Worm (Caenorhabditis elegans) whole organism, L4/young adult: ENCODE results near the gene Y41D4A.3.

Source experiments
- W03F9.2 ChIP-seq: fragments of 150-350 bp; optimal IDR thresholded peaks from 2 replicates; lab custom pipeline; 2014; ENCODE audit warnings: missing biosample characterization, missing genetic modification characterization
- dao-5 ChIP-seq: sonication (generic microtip); optimal IDR thresholded peaks from 2 replicates; lab custom pipeline; 2016; ENCODE audit warnings: missing genotype, missing genetic modification characterization, moderate library complexity, missing compliant biosample characterization
- him-1 ChIP-seq: sonication (generic microtip); optimal IDR thresholded peaks from 2 replicates; lab custom pipeline; 2016; ENCODE audit warnings: missing genotype, missing genetic modification reagents, missing genetic modification characterization, missing compliant biosample characterization

DNA sequence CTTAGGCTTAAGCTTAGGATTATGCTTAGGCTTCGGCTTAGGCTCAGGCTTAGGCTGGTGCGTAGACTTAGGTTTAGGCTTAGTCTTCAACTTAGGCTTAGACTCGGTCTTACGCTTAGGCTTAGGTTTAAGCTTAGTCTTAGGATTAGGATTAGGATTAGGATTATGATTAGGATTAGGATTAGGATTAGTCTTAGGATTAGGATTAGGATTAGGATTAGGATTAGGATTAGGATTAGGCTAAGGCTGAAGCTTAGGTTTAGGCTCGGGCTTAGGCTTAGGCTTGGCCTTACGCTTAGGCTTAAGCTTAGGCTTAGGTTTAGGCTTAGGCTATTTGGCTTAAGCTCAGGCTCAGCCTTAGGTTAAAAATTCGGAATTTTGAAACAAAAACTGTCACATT lies 31.6 kb downstream of the Y41D4A.3 start:
- no peak for TF ChIP-seq him-1 (tag; lab: Kevin White, UChicago)
- TF ChIP-seq dao-5 (tag; lab: Kevin White, UChicago): no peak
- TF ChIP-seq W03F9.2 (tag; lab: Kevin White, UChicago): no peak
